Worm (Caenorhabditis elegans) whole organism, young adult: ENCODE measurements around the gene dpf-4.

ENCODE experiments used
- F22D6.2 ChIP-seq: sonication (generic microtip); optimal IDR thresholded peaks from 2 replicates; lab custom pipeline; 2016; ENCODE audit warnings: mild to moderate bottlenecking, missing genetic modification characterization, missing compliant biosample characterization
- F39B2.1 ChIP-seq: fragments of 200-800 bp; sonication (Bioruptor generic); IDR thresholded peaks from 2 replicates; pipeline ENCODE4 v1.3.6; 2022; ENCODE audit warnings: missing genetic modification reagents, missing genetic modification characterization, missing compliant biosample characterization
- Y56A3A.18 ChIP-seq: fragments of 200-800 bp; sonication (Bioruptor generic); IDR thresholded peaks from 2 replicates; pipeline ENCODE4 v1.3.6; 2022; ENCODE audit warnings: missing genetic modification reagents, missing genetic modification characterization, missing compliant biosample characterization
- ama-1 ChIP-seq, 3 experiments: fragments of 150-350 bp in 1 of 3; sonication (generic microtip) in 2 of 3; optimal IDR thresholded peaks; 2 replicates each; lab custom pipeline; 2014 to 2018; ENCODE audit warnings: missing biosample characterization in 2 of 3, missing genetic modification characterization in 2 of 3, missing genetic modification reagents in 2 of 3
- bed-2 ChIP-seq: fragments of 200-800 bp; sonication (Bioruptor generic); IDR thresholded peaks from 2 replicates; pipeline ENCODE4 v1.3.6; 2022; ENCODE audit warnings: missing genetic modification reagents, missing genetic modification characterization, missing compliant biosample characterization
- cebp-2 ChIP-seq: fragments of 200-800 bp; sonication (Bioruptor generic); IDR thresholded peaks from 2 replicates; pipeline ENCODE4 v1.3.6; 2022; ENCODE audit warnings: missing genetic modification characterization, missing compliant biosample characterization
- sea-2 ChIP-seq: fragments of 200-800 bp; sonication (Bioruptor generic); IDR thresholded peaks from 2 replicates; pipeline ENCODE4 v1.3.6; 2022; ENCODE audit warnings: missing genetic modification characterization, missing compliant biosample characterization

ce11 chrIII:5840815-5841573, 18.1 kb upstream of the dpf-4 start:
- TF ChIP-seq cebp-2, result no peak
- TF ChIP-seq ama-1 (optimal IDR thresholded peaks at IDR 0.05; lab: Kevin White, UChicago), result no peak
- no peak for TF ChIP-seq ama-1 (GFP tag; optimal IDR thresholded peaks at IDR 0.05; lab: Kevin White, UChicago)
- no peak for TF ChIP-seq Y56A3A.18 (GFP tag; lab: Robert Waterston, UW)
- no peak for TF ChIP-seq bed-2 (GFP tag; lab: Robert Waterston, UW)
- TF ChIP-seq F22D6.2 (tag; lab: Kevin White, UChicago), result no peak
- TF ChIP-seq F39B2.1 (GFP tag; lab: Robert Waterston, UW), result no peak
- TF ChIP-seq sea-2 (GFP tag; lab: Robert Waterston, UW), result no peak
